Worm (Caenorhabditis elegans): ENCODE results near the gene pfut-1.

ce11 chrX:3126233-3126632, 39.4 kb upstream of the pfut-1 start:
- TF ChIP-seq tab-1 (GFP tag; IDR thresholded peaks at IDR 0.05) (no peak), klf-2 (GFP tag; conservative IDR thresholded peaks at IDR 0.05) (no peak), T22C8.4 (GFP tag; IDR thresholded peaks at IDR 0.05) (no peak), ref-1 (GFP tag; conservative IDR thresholded peaks at IDR 0.05) (no peak), ztf-23 (GFP tag; IDR thresholded peaks at IDR 0.05) (no peak), cog-1 (tag; optimal IDR thresholded peaks at IDR 0.05) (no peak), med-1 (GFP tag; optimal IDR thresholded peaks at IDR 0.05; ENCODE audit: insufficient read depth) (no peak), flt-1 (GFP tag; IDR thresholded peaks at IDR 0.05) (no peak)
